Fruit fly (Drosophila melanogaster) Kc167 (cell line): ENCODE results near the gene CG4658.

ENCODE experiments used
- Myc ChIP-seq: fragments of >200 bp; optimal IDR thresholded peaks from 2 replicates; lab custom pipeline; 2017; ENCODE audit warnings: missing external identifiers
- Sin3A ChIP-seq: fragments of >200 bp; optimal IDR thresholded peaks from 2 replicates; lab custom pipeline; 2018; ENCODE audit warnings: missing external identifiers
- h ChIP-seq: fragments of >200 bp; optimal IDR thresholded peaks from 3 replicates; lab custom pipeline; 2018; ENCODE audit warnings: missing external identifiers
- insv ChIP-seq: fragments of >200 bp; optimal IDR thresholded peaks from 3 replicates; lab custom pipeline; 2018; ENCODE audit warnings: missing external identifiers
- psq ChIP-seq: fragments of >200 bp; optimal IDR thresholded peaks from 2 replicates; lab custom pipeline; 2017; ENCODE audit warnings: missing external identifiers
- ttk ChIP-seq: sonication (Bioruptor generic); optimal IDR thresholded peaks from 2 replicates; lab custom pipeline; 2017; ENCODE audit warnings: missing external identifiers

DNA sequence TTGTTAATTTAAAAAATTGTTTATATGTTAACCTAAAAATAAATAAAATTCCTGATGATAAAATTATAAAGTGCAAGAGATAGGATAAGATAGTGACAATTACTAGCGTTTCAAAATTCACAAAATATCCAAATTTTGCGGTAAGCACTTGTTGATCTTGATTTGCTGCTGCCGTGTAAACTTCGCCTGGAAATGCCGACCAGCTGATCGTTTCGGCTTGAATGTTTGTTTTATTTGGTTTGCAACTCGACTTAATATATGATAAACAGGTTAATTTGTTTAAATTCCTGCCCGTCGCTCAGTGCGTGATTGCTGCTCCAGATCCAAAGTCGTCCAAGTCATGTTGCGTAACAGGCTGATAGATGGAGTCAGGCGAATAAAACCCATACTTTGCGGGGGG, 35.5 kb upstream of the CG4658 start, which contains the start of gene CG4592:
- TF ChIP-seq psq (lab: Kevin White, UChicago) (no peak), Sin3A (lab: Kevin White, UChicago) (no peak), h (lab: Kevin White, UChicago) (no peak), ttk (lab: Kevin White, UChicago) (no peak), Myc (lab: Kevin White, UChicago) (no peak), insv (lab: Kevin White, UChicago) (no peak)
